Fruit fly (Drosophila melanogaster) whole organism: ENCODE measurements around the gene CG11037.

ENCODE experiments used
- CG8478 ChIP-seq: fragments of >200 bp; optimal IDR thresholded peaks from 2 replicates; lab custom pipeline; 2018; ENCODE audit warnings: inconsistent platforms
- Dll ChIP-seq: fragments of >200 bp; optimal IDR thresholded peaks from 2 replicates; lab custom pipeline; 2017
- EcR ChIP-seq, 2 experiments: fragments of >200 bp; optimal IDR thresholded peaks; 2 replicates each; lab custom pipeline; 2017; ENCODE audit warnings: missing biosample characterization in 2 of 2, missing genetic modification characterization in 2 of 2, missing genetic modification reagents in 2 of 2
- pan ChIP-seq: fragments of >200 bp; optimal IDR thresholded peaks from 2 replicates; lab custom pipeline; 2017
- psq ChIP-seq: fragments of >200 bp; optimal IDR thresholded peaks from 2 replicates; lab custom pipeline; 2017
- usp ChIP-seq: fragments of >200 bp; optimal IDR thresholded peaks from 2 replicates; lab custom pipeline; 2017; ENCODE audit warnings: missing biosample characterization, missing genetic modification characterization, mixed read lengths

CG11037 gene

dm6 chr3L:20917025-20917691 is 44.0 kb downstream of the CG11037 start:
- TF ChIP-seq EcR (GFP tag; optimal IDR thresholded peaks at IDR 0.05; lab: Kevin White, UChicago) (no peak), usp (GFP tag; lab: Kevin White, UChicago) (no peak), Dll (lab: Kevin White, UChicago) (no peak), psq (lab: Kevin White, UChicago) (no peak), CG8478 (lab: Kevin White, UChicago) (no peak)

DNA sequence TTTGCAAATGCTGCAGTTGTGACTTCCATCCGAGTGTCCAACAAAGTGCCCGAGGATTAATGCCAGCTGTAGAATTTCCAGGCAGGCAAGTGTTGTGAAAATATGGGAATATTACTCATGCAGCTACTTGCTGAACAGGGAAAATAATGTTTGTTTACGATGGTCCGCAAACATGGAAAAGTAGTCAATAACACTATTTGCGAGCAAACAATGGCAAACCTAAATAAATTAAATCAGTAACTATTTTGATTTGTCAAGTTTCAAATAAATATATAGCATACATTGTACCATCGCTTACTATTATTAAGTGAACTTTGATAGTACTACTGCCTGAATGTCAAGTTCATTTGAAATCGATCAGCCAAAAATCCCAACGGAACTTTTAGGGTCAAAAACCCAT is 46.1 kb downstream of the CG11037 start:
- TF ChIP-seq psq (lab: Kevin White, UChicago) (no peak), usp (GFP tag; lab: Kevin White, UChicago) (no peak), CG8478 (lab: Kevin White, UChicago) (no peak), Dll (lab: Kevin White, UChicago) (no peak), EcR (GFP tag; optimal IDR thresholded peaks at IDR 0.05; lab: Kevin White, UChicago) (no peak), pan (lab: Kevin White, UChicago) (no peak)

DNA sequence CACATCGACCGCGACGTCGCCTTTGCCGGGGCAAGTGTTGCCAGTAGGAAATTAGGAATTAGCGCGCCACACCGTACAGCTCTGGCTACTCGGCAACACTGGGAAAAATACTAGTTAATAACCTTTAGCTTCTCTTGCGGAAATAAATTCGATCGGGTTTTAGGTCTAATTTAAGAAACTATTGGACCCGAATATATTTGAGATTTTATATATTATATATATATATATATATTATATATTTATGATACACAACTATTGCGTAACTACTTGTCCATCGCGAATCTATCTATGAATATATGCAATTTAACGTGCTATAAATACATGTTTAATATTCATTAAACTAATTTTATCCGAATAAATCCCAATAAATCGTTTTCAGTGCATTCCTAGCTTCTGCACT is 46.8 kb downstream of the CG11037 start:
- TF ChIP-seq usp (GFP tag; lab: Kevin White, UChicago) (no peak), Dll (lab: Kevin White, UChicago) (no peak), psq (lab: Kevin White, UChicago) (no peak), EcR (GFP tag; optimal IDR thresholded peaks at IDR 0.05; lab: Kevin White, UChicago) (no peak), CG8478 (lab: Kevin White, UChicago) (no peak), pan (lab: Kevin White, UChicago) (no peak)
